Worm (Caenorhabditis elegans): ENCODE results near the gene ZK1248.4.

ZK1248.4 gene

ce11 chrII:5781935-5782921, 36.2 kb upstream of the ZK1248.4 start, which contains the start of gene K05F1.6:
K05F1.6 (plus strand) TSS chrII:5782520.
- TF ChIP-seq zfp-3 (GFP tag; conservative IDR thresholded peaks at IDR 0.05), result peak; percentile 80; the same call in 1 of the 2 replicates
- TF ChIP-seq dmd-9 (GFP tag; IDR thresholded peaks at IDR 0.05), result peak; percentile 60; the same call in 1 of the 2 replicates
- no peak for TF ChIP-seq nhr-77 (tag; optimal IDR thresholded peaks at IDR 0.05)
- TF ChIP-seq dpl-1 (GFP tag; optimal IDR thresholded peaks at IDR 0.05), result peak; percentile 12
- peak; percentile 39 for TF ChIP-seq nhr-111 (GFP tag; optimal IDR thresholded peaks at IDR 0.05)
- TF ChIP-seq F10B5.3 (tag; optimal IDR thresholded peaks at IDR 0.05), result no peak
- TF ChIP-seq daf-19 (GFP tag; conservative IDR thresholded peaks at IDR 0.05), result no peak
- TF ChIP-seq pqm-1 (tag; optimal IDR thresholded peaks at IDR 0.05), result no peak
- peak; percentile 70 for TF ChIP-seq spr-1 (tag; optimal IDR thresholded peaks at IDR 0.05)
- TF ChIP-seq F44E2.7 (GFP tag; IDR thresholded peaks at IDR 0.05), result 0 out of 2 replicates have a peak, but pooled peaks have one; percentile 56
- peak; percentile 73 for TF ChIP-seq jun-1 (tag; optimal IDR thresholded peaks at IDR 0.05)
- no peak for TF ChIP-seq attf-4 (tag; optimal IDR thresholded peaks at IDR 0.05)
- TF ChIP-seq tra-1 (GFP tag; IDR thresholded peaks at IDR 0.05), result peak; percentile 88
- peak; percentile 78 for TF ChIP-seq rbr-2 (tag; optimal IDR thresholded peaks at IDR 0.05)
- TF ChIP-seq mes-2 (tag; optimal IDR thresholded peaks at IDR 0.05; ENCODE audit: poor library complexity, severe bottlenecking), result peak; percentile 79
- no peak for TF ChIP-seq nhr-25 (tag; optimal IDR thresholded peaks at IDR 0.05; ENCODE audit: borderline replicate concordance, insufficient read depth)
- TF ChIP-seq sdz-12 (GFP tag; optimal IDR thresholded peaks at IDR 0.05), result peak; percentile 71
- TF ChIP-seq daf-8 (GFP tag; IDR thresholded peaks at IDR 0.05), result no peak
- TF ChIP-seq tag-97 (GFP tag; IDR thresholded peaks at IDR 0.05), result 0 out of 2 replicates have a peak, but pooled peaks have one; percentile 28
- TF ChIP-seq hlh-11 (tag; optimal IDR thresholded peaks at IDR 0.05), result peak; percentile 61
- TF ChIP-seq lir-3 (tag; optimal IDR thresholded peaks at IDR 0.05), result peak; percentile 80
- peak; percentile 65 for TF ChIP-seq lin-13 (GFP tag; optimal IDR thresholded peaks at IDR 0.05)
- peak; percentile 61; the same call in 1 of the 2 replicates for TF ChIP-seq mxl-2 (GFP tag; conservative IDR thresholded peaks at IDR 0.05)
- peak; percentile 45 for TF ChIP-seq nhr-6 (tag; optimal IDR thresholded peaks at IDR 0.05)
- TF ChIP-seq lsy-2 (tag; optimal IDR thresholded peaks at IDR 0.05), result peak in 1 of 2 experiments; percentile 54
- no peak for TF ChIP-seq snpc-4 (tag; optimal IDR thresholded peaks at IDR 0.05)
- peak; percentile 57 for TF ChIP-seq mxl-3 (GFP tag; optimal IDR thresholded peaks at IDR 0.05)
- no peak for TF ChIP-seq ceh-62 (tag; optimal IDR thresholded peaks at IDR 0.05)
- no peak; the same call in none of the 2 replicates for TF ChIP-seq set-16 (GFP tag; IDR thresholded peaks at IDR 0.05)
- no peak for TF ChIP-seq nhr-28 (tag; optimal IDR thresholded peaks at IDR 0.05)
- no peak for TF ChIP-seq lin-15B (tag; optimal IDR thresholded peaks at IDR 0.05)
- peak; percentile 81; the same call in 1 of the 2 replicates for TF ChIP-seq saeg-2 (GFP tag; IDR thresholded peaks at IDR 0.05)
- TF ChIP-seq nhr-11 (tag; optimal IDR thresholded peaks at IDR 0.05), result no peak
- peak; percentile 89 for TF ChIP-seq arid-1 (GFP tag; conservative IDR thresholded peaks at IDR 0.05)
- TF ChIP-seq zag-1 (tag; optimal IDR thresholded peaks at IDR 0.05), result no peak
- TF ChIP-seq ctbp-1 (GFP tag; IDR thresholded peaks at IDR 0.05), result peak; percentile 66
- TF ChIP-seq vab-7 (GFP tag; IDR thresholded peaks at IDR 0.05), result peak; percentile 88
- peak; percentile 65 for TF ChIP-seq mep-1 (tag; optimal IDR thresholded peaks at IDR 0.05)
- peak; percentile 76 for TF ChIP-seq mdt-29 (GFP tag; IDR thresholded peaks at IDR 0.05)
- TF ChIP-seq daf-12 (tag; optimal IDR thresholded peaks at IDR 0.05), result no peak
- no peak for TF ChIP-seq fos-1 (tag; optimal IDR thresholded peaks at IDR 0.05)
- TF ChIP-seq nhr-42 (GFP tag; IDR thresholded peaks at IDR 0.05), result peak; percentile 63; the same call in 1 of the 2 replicates
- TF ChIP-seq daf-16 (GFP tag; optimal IDR thresholded peaks at IDR 0.05), result peak; percentile 75 to 88
- TF ChIP-seq daf-16 (tag; optimal IDR thresholded peaks at IDR 0.05), result peak; percentile 50
- TF ChIP-seq unc-62 (GFP tag; optimal IDR thresholded peaks at IDR 0.05 in 1 of 2), result peak in 1 of 2 experiments; percentile 92
- no peak for TF ChIP-seq unc-62 (tag; optimal IDR thresholded peaks at IDR 0.05)
- peak; percentile 83 for TF ChIP-seq nhr-102 (tag; optimal IDR thresholded peaks at IDR 0.05)
- no peak for TF ChIP-seq Y75B8A.6 (GFP tag; IDR thresholded peaks at IDR 0.05)
- TF ChIP-seq aly-2 (tag; optimal IDR thresholded peaks at IDR 0.05), result no peak
